Fruit fly (Drosophila melanogaster) whole organism, embryonic: ENCODE data around the gene se.

Experiments
- Antp ChIP-seq: fragments of 200-800 bp; sonication (Bioruptor generic); optimal IDR thresholded peaks from 3 replicates; lab custom pipeline; 2016; ENCODE audit warnings: missing biosample characterization, missing genetic modification characterization
- Blimp-1 ChIP-seq: fragments of 200-800 bp; sonication (Bioruptor generic); optimal IDR thresholded peaks from 3 replicates; lab custom pipeline; 2018; ENCODE audit warnings: missing biosample characterization, missing genetic modification characterization, mild to moderate bottlenecking, moderate library complexity, missing genetic modification reagents
- C15 ChIP-seq: fragments of 200-800 bp; sonication (Bioruptor generic); IDR thresholded peaks from 3 replicates; pipeline ENCODE4 v1.3.6; 2022; ENCODE audit warnings: missing biosample characterization, missing genetic modification characterization
- CG1024 ChIP-seq: fragments of 200-800 bp; sonication (Bioruptor generic); IDR thresholded peaks from 2 replicates; pipeline ENCODE4 v1.3.6; 2022; ENCODE audit warnings: missing biosample characterization, missing genetic modification characterization
- CG10431 ChIP-seq: fragments of 200-800 bp; sonication (Bioruptor generic); optimal IDR thresholded peaks from 3 replicates; lab custom pipeline; 2018; ENCODE audit warnings: missing biosample characterization, mild to moderate bottlenecking, missing genetic modification characterization
- CG10565 ChIP-seq: fragments of 200-800 bp; sonication (Bioruptor generic); optimal IDR thresholded peaks from 3 replicates; lab custom pipeline; 2016; ENCODE audit warnings: missing biosample characterization, mild to moderate bottlenecking, missing genetic modification characterization
- CG10654 ChIP-seq: fragments of 200-800 bp; sonication (Bioruptor generic); optimal IDR thresholded peaks from 2 replicates; lab custom pipeline; 2016; ENCODE audit warnings: missing biosample characterization, missing genetic modification characterization
- CG10959 ChIP-seq: fragments of 200-800 bp; sonication (Bioruptor generic); IDR thresholded peaks from 2 replicates; pipeline ENCODE4 v1.3.6; 2022; ENCODE audit warnings: missing biosample characterization, missing genetic modification characterization
- CG14860 ChIP-seq: fragments of 200-800 bp; sonication (Bioruptor generic); IDR thresholded peaks from 3 replicates; pipeline ENCODE4 v1.3.6; 2022; ENCODE audit warnings: missing biosample characterization, missing genetic modification characterization; ENCODE audit not compliant: partially characterized antibody
- CG15696 ChIP-seq: fragments of 200-800 bp; sonication (Bioruptor generic); optimal IDR thresholded peaks from 2 replicates; lab custom pipeline; 2019; ENCODE audit warnings: missing biosample characterization, mild to moderate bottlenecking, missing genetic modification characterization, moderate library complexity
- CG1602 ChIP-seq: fragments of 200-800 bp; sonication (Bioruptor generic); optimal IDR thresholded peaks from 3 replicates; lab custom pipeline; 2016; ENCODE audit warnings: missing biosample characterization, missing genetic modification characterization
- CG1603 ChIP-seq: fragments of 200-800 bp; sonication (Bioruptor generic); optimal IDR thresholded peaks from 2 replicates; lab custom pipeline; 2019; ENCODE audit warnings: missing biosample characterization, mild to moderate bottlenecking, missing genetic modification characterization, moderate library complexity
- CG17186 ChIP-seq: fragments of 200-800 bp; sonication (Bioruptor generic); optimal IDR thresholded peaks from 3 replicates; lab custom pipeline; 2017; ENCODE audit warnings: missing biosample characterization, missing genetic modification reagents, missing genetic modification characterization
- CG2875 ChIP-seq: fragments of 200-800 bp; sonication (Bioruptor generic); optimal IDR thresholded peaks from 2 replicates; lab custom pipeline; 2017; ENCODE audit warnings: missing biosample characterization, mild to moderate bottlenecking, missing genetic modification characterization, missing genetic modification reagents
- CG32532 ChIP-seq: fragments of 200-800 bp; sonication (Bioruptor generic); IDR thresholded peaks from 2 replicates; pipeline ENCODE4 v1.3.6; 2022; ENCODE audit warnings: missing biosample characterization, missing genetic modification characterization
- CG32767 ChIP-seq: fragments of 200-800 bp; sonication (Bioruptor generic); IDR thresholded peaks from 2 replicates; pipeline ENCODE4 v1.3.6; 2022; ENCODE audit warnings: missing biosample characterization, missing genetic modification characterization
- CG6272 ChIP-seq: fragments of 200-800 bp; sonication (Bioruptor generic); IDR thresholded peaks from 2 replicates; pipeline ENCODE4 v1.3.6; 2022; ENCODE audit warnings: missing biosample characterization, missing genetic modification characterization
- CG7963 ChIP-seq: fragments of 200-800 bp; sonication (Bioruptor generic); IDR thresholded peaks from 3 replicates; pipeline ENCODE4 v1.3.6; 2022; ENCODE audit warnings: missing biosample characterization, missing genetic modification characterization; ENCODE audit not compliant: partially characterized antibody
- CG8388 ChIP-seq: fragments of 200-800 bp; sonication (Bioruptor generic); optimal IDR thresholded peaks from 2 replicates; lab custom pipeline; 2019; ENCODE audit warnings: missing biosample characterization, mild to moderate bottlenecking, missing genetic modification characterization, moderate library complexity
- CG9609 ChIP-seq: fragments of 200-800 bp; sonication (Bioruptor generic); optimal IDR thresholded peaks from 3 replicates; lab custom pipeline; 2016; ENCODE audit warnings: missing biosample characterization, missing genetic modification characterization
- CG9727 ChIP-seq: fragments of 200-800 bp; sonication (Bioruptor generic); optimal IDR thresholded peaks from 3 replicates; lab custom pipeline; 2017; ENCODE audit warnings: missing biosample characterization, mild to moderate bottlenecking, missing genetic modification characterization
- CG9797 ChIP-seq: fragments of 200-800 bp; sonication (Bioruptor generic); optimal IDR thresholded peaks from 3 replicates; lab custom pipeline; 2018; ENCODE audit warnings: missing biosample characterization, mild to moderate bottlenecking, missing genetic modification characterization
- CG9932 ChIP-seq: fragments of 200-800 bp; sonication (Bioruptor generic); IDR thresholded peaks from 2 replicates; pipeline ENCODE4 v1.3.6; 2022; ENCODE audit warnings: missing biosample characterization, missing genetic modification characterization
- CkIIα-i1 ChIP-seq: fragments of 200-800 bp; sonication (Bioruptor generic); IDR thresholded peaks from 2 replicates; pipeline ENCODE4 v1.3.6; 2022; ENCODE audit warnings: missing biosample characterization, missing genetic modification characterization
- CoRest ChIP-seq: fragments of 200-800 bp; sonication (Bioruptor generic); optimal IDR thresholded peaks from 3 replicates; lab custom pipeline; 2018; ENCODE audit warnings: missing biosample characterization, mild to moderate bottlenecking, missing genetic modification characterization, moderate library complexity
- E2f1 ChIP-seq: fragments of 200-800 bp; sonication (Bioruptor generic); IDR thresholded peaks from 2 replicates; pipeline ENCODE4 v1.3.6; 2022; ENCODE audit warnings: missing biosample characterization, missing genetic modification characterization
- ERR ChIP-seq: fragments of 200-800 bp; sonication (Bioruptor generic); optimal IDR thresholded peaks from 2 replicates; lab custom pipeline; 2016; ENCODE audit warnings: missing biosample characterization, missing genetic modification characterization
- Fer2 ChIP-seq: fragments of 200-800 bp; sonication (Bioruptor generic); optimal IDR thresholded peaks from 2 replicates; lab custom pipeline; 2018; ENCODE audit warnings: missing biosample characterization, mild to moderate bottlenecking, missing genetic modification characterization, moderate library complexity
- Lpt ChIP-seq: fragments of >200 bp; optimal IDR thresholded peaks from 2 replicates; lab custom pipeline; 2018; ENCODE audit warnings: missing biosample characterization, missing genetic modification characterization
- Myb ChIP-seq: fragments of 200-800 bp; sonication (Bioruptor generic); optimal IDR thresholded peaks from 2 replicates; lab custom pipeline; 2016; ENCODE audit warnings: missing biosample characterization, missing genetic modification characterization
- Nf-YC ChIP-seq: fragments of 200-800 bp; optimal IDR thresholded peaks from 3 replicates; lab custom pipeline; 2019; ENCODE audit warnings: missing biosample characterization, mild to moderate bottlenecking, missing genetic modification characterization, moderate library complexity
- Six4 ChIP-seq: fragments of 200-800 bp; sonication (Bioruptor generic); optimal IDR thresholded peaks from 2 replicates; lab custom pipeline; 2016; ENCODE audit warnings: missing biosample characterization, missing genetic modification characterization
- Spps ChIP-seq: fragments of 200-800 bp; sonication (Bioruptor generic); optimal IDR thresholded peaks from 2 replicates; lab custom pipeline; 2018; ENCODE audit warnings: missing biosample characterization, mild to moderate bottlenecking, missing genetic modification characterization
- Xbp1 ChIP-seq: fragments of 200-800 bp; sonication (Bioruptor generic); optimal IDR thresholded peaks from 3 replicates; lab custom pipeline; 2016; ENCODE audit warnings: missing biosample characterization, mild to moderate bottlenecking, missing genetic modification characterization
- chm ChIP-seq: fragments of 200-800 bp; sonication (Bioruptor generic); IDR thresholded peaks from 2 replicates; pipeline ENCODE4 v1.3.6; 2022; ENCODE audit warnings: missing biosample characterization, missing genetic modification characterization
- croc ChIP-seq: fragments of 200-800 bp; sonication (Bioruptor generic); conservative IDR thresholded peaks from 3 replicates; pipeline ENCODE4 v1.3.6; 2022; ENCODE audit warnings: missing biosample characterization, missing genetic modification characterization
- dati ChIP-seq: fragments of 200-800 bp; sonication (Bioruptor generic); IDR thresholded peaks from 2 replicates; pipeline ENCODE4 v1.3.6; 2022; ENCODE audit warnings: missing biosample characterization, missing genetic modification characterization
- dimm ChIP-seq: fragments of 200-800 bp; sonication (Bioruptor generic); IDR thresholded peaks from 2 replicates; pipeline ENCODE4 v1.3.6; 2022; ENCODE audit warnings: missing biosample characterization, missing genetic modification characterization
- gsb ChIP-seq: fragments of 200-800 bp; sonication (Bioruptor generic); IDR thresholded peaks from 2 replicates; pipeline ENCODE4 v1.3.6; 2022; ENCODE audit warnings: missing biosample characterization, missing genetic modification characterization
- hb ChIP-seq: fragments of 200-800 bp; sonication (Bioruptor generic); IDR thresholded peaks from 3 replicates; pipeline ENCODE4 v1.3.6; 2022; ENCODE audit warnings: missing biosample characterization, missing genetic modification characterization; ENCODE audit not compliant: partially characterized antibody
- inv ChIP-seq: fragments of 200-800 bp; sonication (Bioruptor generic); IDR thresholded peaks from 2 replicates; pipeline ENCODE4 v1.3.6; 2022; ENCODE audit warnings: missing biosample characterization, missing genetic modification characterization; ENCODE audit not compliant: partially characterized antibody
- kah ChIP-seq: fragments of 200-800 bp; sonication (Bioruptor generic); optimal IDR thresholded peaks from 2 replicates; lab custom pipeline; 2018; ENCODE audit warnings: missing biosample characterization, mild to moderate bottlenecking, missing genetic modification characterization
- lilli ChIP-seq: fragments of 200-800 bp; sonication (Bioruptor generic); optimal IDR thresholded peaks from 3 replicates; lab custom pipeline; 2016; ENCODE audit warnings: missing biosample characterization, missing genetic modification characterization
- lola ChIP-seq, 3 experiments: fragments of >200 bp in 2 of 3; fragments of 200-800 bp in 1 of 3; sonication (Bioruptor generic) in 1 of 3; optimal IDR thresholded peaks; 2 replicates each; lab custom pipeline; 2017 to 2019; ENCODE audit warnings: missing biosample characterization in 3 of 3, missing genetic modification characterization in 3 of 3, mild to moderate bottlenecking in 1 of 3, moderate library complexity in 1 of 3
- pb ChIP-seq: fragments of 200-800 bp; sonication (Bioruptor generic); optimal IDR thresholded peaks from 3 replicates; lab custom pipeline; 2016; ENCODE audit warnings: missing biosample characterization, missing genetic modification characterization
- schlank ChIP-seq: fragments of 200-800 bp; sonication (Bioruptor generic); optimal IDR thresholded peaks from 2 replicates; lab custom pipeline; 2018; ENCODE audit warnings: missing biosample characterization, mild to moderate bottlenecking, missing genetic modification characterization
- slbo ChIP-seq: fragments of 200-800 bp; sonication (Bioruptor generic); IDR thresholded peaks from 2 replicates; pipeline ENCODE4 v1.3.6; 2022; ENCODE audit warnings: missing biosample characterization, missing genetic modification characterization
- tup ChIP-seq: fragments of 200-800 bp; sonication (Bioruptor generic); optimal IDR thresholded peaks from 2 replicates; lab custom pipeline; 2016; ENCODE audit warnings: missing biosample characterization, mild to moderate bottlenecking, missing genetic modification characterization, moderate library complexity
- wdn ChIP-seq: fragments of 200-800 bp; sonication (Bioruptor generic); IDR thresholded peaks from 2 replicates; pipeline ENCODE4 v1.3.6; 2022; ENCODE audit warnings: missing biosample characterization, missing genetic modification characterization
- zfh2 ChIP-seq: fragments of 200-800 bp; sonication (Bioruptor generic); optimal IDR thresholded peaks from 2 replicates; lab custom pipeline; 2016; ENCODE audit warnings: missing biosample characterization, missing genetic modification characterization

se gene

DNA sequence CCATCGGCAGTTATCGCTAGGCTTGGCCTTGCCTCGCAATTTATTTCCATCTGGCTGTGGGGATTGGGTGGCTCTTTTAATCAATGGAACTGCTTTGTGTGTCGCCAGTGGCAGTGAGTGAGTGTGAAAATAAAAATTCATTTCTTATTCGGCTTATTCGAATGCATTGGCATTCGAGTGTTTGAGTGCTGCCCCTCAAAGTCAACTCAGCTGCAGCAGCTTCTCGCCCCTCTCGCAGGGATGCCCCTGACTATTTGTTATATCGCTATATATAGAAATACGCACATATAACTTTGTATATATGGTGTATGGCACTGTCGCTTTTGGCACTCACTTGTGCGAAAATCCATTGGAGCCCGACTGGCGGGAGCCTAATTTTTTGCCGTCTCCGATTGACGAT is 30.5 kb downstream of the se start (continued):
- no peak for TF ChIP-seq lilli (GFP tag; lab: Kevin White, UChicago)
- TF ChIP-seq Nf-YC (tag; lab: Kevin White, UChicago): no peak
- TF ChIP-seq Antp: no peak
- TF ChIP-seq CG32767: no peak
- no peak for TF ChIP-seq CG9797 (GFP tag; lab: Kevin White, UChicago)
- TF ChIP-seq ERR (GFP tag; lab: Kevin White, UChicago): no peak
- no peak for TF ChIP-seq CG10431
- TF ChIP-seq CG6272 (GFP tag; lab: Robert Waterston, UW): no peak
- no peak for TF ChIP-seq Fer2

DNA sequence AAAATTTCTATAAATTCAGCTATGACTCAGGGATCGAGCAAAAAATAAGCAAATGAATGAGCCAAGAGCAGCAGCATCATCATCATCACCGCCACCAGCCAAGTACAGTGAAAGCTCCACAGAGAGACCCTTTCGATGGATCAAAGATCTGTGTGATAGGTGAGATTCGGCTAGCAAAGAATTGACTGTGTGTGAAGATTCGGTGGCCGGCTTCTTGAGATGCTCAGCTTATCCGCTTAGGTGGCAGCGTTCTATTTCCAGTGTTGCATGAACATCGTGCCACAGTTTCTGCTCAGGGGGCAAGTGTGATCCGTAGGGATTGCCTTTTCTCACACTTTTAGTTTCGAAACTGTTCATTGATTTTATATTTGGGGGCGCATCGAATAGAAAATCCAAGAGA is 32.8 kb downstream of the se start:
- TF ChIP-seq Six4 (GFP tag; lab: Kevin White, UChicago) (no peak), dati (GFP tag; lab: Robert Waterston, UW) (no peak), gsb (GFP tag; lab: Robert Waterston, UW) (peak; percentile 27; the same call in 1 of the 2 replicates), E2f1 (no peak), CG7963 (GFP tag; lab: Robert Waterston, UW) (no peak), CkIIα-i1 (GFP tag; lab: Robert Waterston, UW) (no peak), C15 (GFP tag; lab: Robert Waterston, UW) (no peak), hb (GFP tag; lab: Robert Waterston, UW) (no peak), Spps (tag; lab: Kevin White, UChicago) (no peak), CG10959 (GFP tag; lab: Robert Waterston, UW) (no peak), zfh2 (GFP tag; lab: Kevin White, UChicago) (no peak), Nf-YC (tag; lab: Kevin White, UChicago) (peak; percentile 0), Xbp1 (GFP tag; lab: Kevin White, UChicago) (no peak), CG6272 (GFP tag; lab: Robert Waterston, UW) (no peak), chm (GFP tag; lab: Robert Waterston, UW) (no peak), Lpt (GFP tag; lab: Kevin White, UChicago) (no peak), CG15696 (tag; lab: Kevin White, UChicago) (no peak), CG2875 (GFP tag; lab: Kevin White, UChicago) (no peak), pb (no peak), lola (GFP tag; optimal IDR thresholded peaks at IDR 0.05; lab: Kevin White, UChicago) (no peak), CG10654 (GFP tag; lab: Kevin White, UChicago) (no peak), croc (GFP tag; lab: Robert Waterston, UW) (no peak), CG32532 (GFP tag; lab: Robert Waterston, UW) (peak; percentile 42; the same call in 1 of the 2 replicates), CG10565 (GFP tag; lab: Kevin White, UChicago) (no peak), tup (GFP tag; lab: Kevin White, UChicago) (no peak), CoRest (tag; lab: Kevin White, UChicago) (no peak), inv (GFP tag; lab: Robert Waterston, UW) (no peak), kah (GFP tag; lab: Kevin White, UChicago) (peak; percentile 62), schlank (no peak), CG8388 (GFP tag; lab: Kevin White, UChicago) (no peak), CG9932 (GFP tag; lab: Robert Waterston, UW) (peak; percentile 56; the same call in 1 of the 2 replicates), CG9727 (GFP tag; lab: Kevin White, UChicago) (no peak), dimm (no peak), Fer2 (no peak), CG1602 (GFP tag; lab: Kevin White, UChicago) (no peak), CG14860 (GFP tag; lab: Robert Waterston, UW) (no peak), Myb (GFP tag; lab: Kevin White, UChicago) (no peak), CG1603 (no peak), slbo (GFP tag; lab: Robert Waterston, UW) (0 out of 2 replicates have a peak, but pooled peaks have one; percentile 34), wdn (GFP tag; lab: Robert Waterston, UW) (no peak), CG9609 (GFP tag; lab: Kevin White, UChicago) (no peak), CG17186 (no peak), CG1024 (no peak), Blimp-1 (GFP tag; lab: Kevin White, UChicago) (peak; percentile 0)
